ENCODE assay signal across 2 fruit fly cellular contexts in the genomic region with DNA sequence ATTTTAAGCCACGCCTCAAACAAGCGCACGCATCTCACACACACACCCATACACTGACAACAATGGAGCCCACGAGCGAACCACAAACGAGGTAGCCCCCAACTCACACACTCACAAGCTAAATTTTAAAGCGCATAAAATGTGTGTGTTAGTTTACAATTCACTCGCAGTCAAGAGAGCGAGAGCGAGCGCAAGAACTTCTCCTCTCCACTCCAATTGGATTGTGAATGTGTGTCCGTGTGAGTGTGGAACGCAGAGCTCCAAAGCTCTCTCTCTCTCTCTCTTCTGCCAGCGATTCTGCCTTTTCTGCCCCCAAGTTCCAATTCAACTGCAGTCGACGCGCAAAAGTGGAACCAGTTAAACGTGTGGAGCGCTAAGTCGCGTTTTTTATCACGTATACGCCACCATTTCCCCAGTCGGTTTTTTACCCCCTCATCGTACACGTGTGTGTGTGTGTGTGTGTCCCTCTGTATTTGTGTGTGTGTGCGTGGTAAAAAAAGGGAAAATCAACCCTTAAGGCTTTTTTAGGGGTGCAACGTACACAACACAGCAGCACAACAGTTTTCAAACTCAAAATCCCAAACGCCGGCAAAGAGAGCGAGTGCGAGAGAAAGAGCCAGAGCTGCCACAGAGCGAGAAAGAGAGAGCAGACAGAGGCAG.
TF ChIP-seq lines count a peak whose summit lies in the region.

No protein-coding gene starts in this region.

TF ChIP-seq in whole organism, embryonic, 481 proteins besides CTCF, POLR2A, EP300 and RAD21 (continued from another document and continues in another):
- TF ChIP-seq CoRest (tag; optimal IDR thresholded peaks at IDR 0.05; lab: Kevin White, UChicago) (peak; percentile 11), Adf1 (GFP tag; IDR thresholded peaks at IDR 0.05; lab: Robert Waterston, UW) (peak; percentile 63), oc (tag; optimal IDR thresholded peaks at IDR 0.05; lab: Kevin White, UChicago) (peak; percentile 3), CG11504 (tag; optimal IDR thresholded peaks at IDR 0.05; lab: Kevin White, UChicago) (peak; percentile 13), ab (GFP tag; optimal IDR thresholded peaks at IDR 0.05; lab: Kevin White, UChicago) (no peak), abd-A (tag; optimal IDR thresholded peaks at IDR 0.05; lab: Kevin White, UChicago) (peak; percentile 73), z (GFP tag; IDR thresholded peaks at IDR 0.05; lab: Robert Waterston, UW) (peak; percentile 62; the same call in 2 of the 3 replicates), Atf6 (GFP tag; IDR thresholded peaks at IDR 0.05; lab: Robert Waterston, UW) (peak; percentile 15; the same call in 1 of the 2 replicates), Gug (GFP tag; IDR thresholded peaks at IDR 0.05; lab: Robert Waterston, UW) (no peak), chinmo (GFP tag; IDR thresholded peaks at IDR 0.05; lab: Robert Waterston, UW; ENCODE audit: partially characterized antibody) (peak; percentile 99), yki (optimal IDR thresholded peaks at IDR 0.05; lab: Kevin White, UChicago) (peak; percentile 82), Kr (GFP tag; optimal IDR thresholded peaks at IDR 0.05; lab: Kevin White, UChicago) (peak; percentile 53), CG15479 (GFP tag; optimal IDR thresholded peaks at IDR 0.05; lab: Kevin White, UChicago) (peak; percentile 52), ken (GFP tag; IDR thresholded peaks at IDR 0.05; lab: Robert Waterston, UW) (no peak), sens (GFP tag; lab: Kevin White, UChicago) (peak; percentile 44), en (GFP tag; optimal IDR thresholded peaks at IDR 0.05; lab: Kevin White, UChicago) (no peak), CHES-1-like (GFP tag; optimal IDR thresholded peaks at IDR 0.05; lab: Kevin White, UChicago) (no peak), lbe (GFP tag; optimal IDR thresholded peaks at IDR 0.05; lab: Kevin White, UChicago) (peak; percentile 13), tna (GFP tag; IDR thresholded peaks at IDR 0.05; lab: Robert Waterston, UW; ENCODE audit: partially characterized antibody) (no peak), CG12071 (GFP tag; optimal IDR thresholded peaks at IDR 0.05; lab: Kevin White, UChicago) (peak; percentile 1), CG2129 (GFP tag; IDR thresholded peaks at IDR 0.05; lab: Robert Waterston, UW; ENCODE audit: partially characterized antibody) (no peak), ranshi (GFP tag; IDR thresholded peaks at IDR 0.05; lab: Robert Waterston, UW) (no peak), chm (GFP tag; IDR thresholded peaks at IDR 0.05; lab: Robert Waterston, UW) (peak; percentile 22; the same call in 1 of the 2 replicates), CG11093 (GFP tag; IDR thresholded peaks at IDR 0.05; lab: Robert Waterston, UW) (no peak), CG8478 (optimal IDR thresholded peaks at IDR 0.05; lab: Kevin White, UChicago) (peak; percentile 82), CG14014 (GFP tag; IDR thresholded peaks at IDR 0.05; lab: Robert Waterston, UW) (0 out of 2 replicates have a peak, but pooled peaks have one; percentile 5), Nf-YC (tag; optimal IDR thresholded peaks at IDR 0.05; lab: Kevin White, UChicago) (peak; percentile 99), CG3163 (GFP tag; optimal IDR thresholded peaks at IDR 0.05; lab: Kevin White, UChicago) (peak; percentile 5), CG13287 (GFP tag; IDR thresholded peaks at IDR 0.05; lab: Robert Waterston, UW; ENCODE audit: partially characterized antibody) (peak; percentile 42), Eip74EF (GFP tag; optimal IDR thresholded peaks at IDR 0.05; lab: Kevin White, UChicago) (peak in 1 of 2 experiments; percentile 6), CG14050 (GFP tag; IDR thresholded peaks at IDR 0.05; lab: Robert Waterston, UW) (no peak), kah (GFP tag; optimal IDR thresholded peaks at IDR 0.05; lab: Kevin White, UChicago) (no peak), CG34376 (GFP tag; optimal IDR thresholded peaks at IDR 0.05; lab: Kevin White, UChicago) (peak; percentile 10), zen2 (GFP tag; IDR thresholded peaks at IDR 0.05; lab: Robert Waterston, UW; ENCODE audit: partially characterized antibody) (peak; percentile 39; the same call in 2 of the 3 replicates), cg (GFP tag; optimal IDR thresholded peaks at IDR 0.05; lab: Kevin White, UChicago) (peak; percentile 99), CG1832 (GFP tag; optimal IDR thresholded peaks at IDR 0.05; lab: Kevin White, UChicago) (peak; percentile 84), amos (GFP tag; IDR thresholded peaks at IDR 0.05; lab: Robert Waterston, UW; ENCODE audit: partially characterized antibody) (peak; percentile 20; the same call in 1 of the 2 replicates), Nf-YB (GFP tag; optimal IDR thresholded peaks at IDR 0.05; lab: Kevin White, UChicago) (peak; percentile 99), CG10321 (GFP tag; IDR thresholded peaks at IDR 0.05; lab: Robert Waterston, UW) (peak; percentile 49; the same call in 1 of the 2 replicates), Side (GFP tag; optimal IDR thresholded peaks at IDR 0.05; lab: Kevin White, UChicago) (no peak), lilli (GFP tag; optimal IDR thresholded peaks at IDR 0.05; lab: Kevin White, UChicago) (no peak), MTF-1 (GFP tag; optimal IDR thresholded peaks at IDR 0.05; lab: Kevin White, UChicago; ENCODE audit: borderline replicate concordance) (no peak), CG11695 (GFP tag; IDR thresholded peaks at IDR 0.05; lab: Robert Waterston, UW) (no peak), grau (tag; optimal IDR thresholded peaks at IDR 0.05; lab: Kevin White, UChicago) (no peak), MBD-R2 (GFP tag; IDR thresholded peaks at IDR 0.05; lab: Robert Waterston, UW) (no peak), H2.0 (GFP tag; IDR thresholded peaks at IDR 0.05; lab: Robert Waterston, UW) (no peak), gro (GFP tag; optimal IDR thresholded peaks at IDR 0.05; lab: Kevin White, UChicago) (no peak), seq (GFP tag; IDR thresholded peaks at IDR 0.05; lab: Robert Waterston, UW) (peak; percentile 83), CG34422 (GFP tag; IDR thresholded peaks at IDR 0.05; lab: Robert Waterston, UW) (no peak), Trl (optimal IDR thresholded peaks at IDR 0.05; lab: Kevin White, UChicago) (peak; percentile 98), Trl (GFP tag; optimal IDR thresholded peaks at IDR 0.05; lab: Kevin White, UChicago) (peak; percentile 37), ci (GFP tag; IDR thresholded peaks at IDR 0.05; lab: Robert Waterston, UW) (0 out of 3 replicates have a peak, but pooled peaks have one; percentile 24), gsb (GFP tag; IDR thresholded peaks at IDR 0.05; lab: Robert Waterston, UW) (no peak), rib (GFP tag; IDR thresholded peaks at IDR 0.05; lab: Robert Waterston, UW) (no peak), Mrtf (GFP tag; IDR thresholded peaks at IDR 0.05; lab: Robert Waterston, UW) (no peak), nerfin-1 (tag; optimal IDR thresholded peaks at IDR 0.05; lab: Kevin White, UChicago) (peak; percentile 26), CG7372 (GFP tag; IDR thresholded peaks at IDR 0.05; lab: Robert Waterston, UW) (peak; percentile 78), E2f2 (GFP tag; IDR thresholded peaks at IDR 0.05; lab: Robert Waterston, UW) (no peak), bowl (GFP tag; IDR thresholded peaks at IDR 0.05; lab: Robert Waterston, UW) (peak; percentile 30; the same call in 1 of the 2 replicates), Drgx (GFP tag; IDR thresholded peaks at IDR 0.05; lab: Robert Waterston, UW) (peak; percentile 16; the same call in 1 of the 2 replicates)

TF ChIP-seq in whole organism, prepupa, 60 proteins besides CTCF, POLR2A, EP300 and RAD21 (continued from another document):
- TF ChIP-seq eg (GFP tag; IDR thresholded peaks at IDR 0.05; lab: Robert Waterston, UW) (no peak), Eip75B (GFP tag; optimal IDR thresholded peaks at IDR 0.05; lab: Kevin White, UChicago) (no peak), vri (GFP tag; optimal IDR thresholded peaks at IDR 0.05; lab: Kevin White, UChicago) (peak; percentile 14), lz (GFP tag; optimal IDR thresholded peaks at IDR 0.05; lab: Kevin White, UChicago) (no peak), CG10631 (GFP tag; optimal IDR thresholded peaks at IDR 0.05; lab: Kevin White, UChicago) (no peak), Smox (GFP tag; optimal IDR thresholded peaks at IDR 0.05; lab: Kevin White, UChicago) (no peak), ss (GFP tag; optimal IDR thresholded peaks at IDR 0.05; lab: Kevin White, UChicago) (no peak), Hr4 (GFP tag; optimal IDR thresholded peaks at IDR 0.05; lab: Kevin White, UChicago) (no peak), CG1621 (tag; optimal IDR thresholded peaks at IDR 0.05; lab: Kevin White, UChicago) (no peak), svp (GFP tag; lab: Kevin White, UChicago) (no peak), esn (GFP tag; optimal IDR thresholded peaks at IDR 0.05; lab: Kevin White, UChicago) (peak; percentile 18), CG6792 (GFP tag; optimal IDR thresholded peaks at IDR 0.05; lab: Kevin White, UChicago) (no peak), Blimp-1 (GFP tag; optimal IDR thresholded peaks at IDR 0.05; lab: Kevin White, UChicago) (no peak), OdsH (GFP tag; optimal IDR thresholded peaks at IDR 0.05; lab: Kevin White, UChicago) (no peak), CG3032 (tag; optimal IDR thresholded peaks at IDR 0.05; lab: Kevin White, UChicago) (no peak), CG10669 (GFP tag; optimal IDR thresholded peaks at IDR 0.05; lab: Kevin White, UChicago) (no peak), CG6276 (GFP tag; optimal IDR thresholded peaks at IDR 0.05; lab: Kevin White, UChicago) (peak; percentile 74), CG11902 (GFP tag; optimal IDR thresholded peaks at IDR 0.05; lab: Kevin White, UChicago) (no peak), fkh (GFP tag; optimal IDR thresholded peaks at IDR 0.05; lab: Kevin White, UChicago) (peak; percentile 23), CG32006 (GFP tag; optimal IDR thresholded peaks at IDR 0.05; lab: Kevin White, UChicago) (no peak), CG11294 (GFP tag; IDR thresholded peaks at IDR 0.05; lab: Robert Waterston, UW) (no peak), Ets21C (GFP tag; optimal IDR thresholded peaks at IDR 0.05; lab: Kevin White, UChicago) (no peak), CG7368 (GFP tag; optimal IDR thresholded peaks at IDR 0.05; lab: Kevin White, UChicago) (no peak), CG34406 (GFP tag; optimal IDR thresholded peaks at IDR 0.05; lab: Kevin White, UChicago) (no peak), pdm3 (GFP tag; optimal IDR thresholded peaks at IDR 0.05; lab: Kevin White, UChicago) (no peak), CG8119 (GFP tag; IDR thresholded peaks at IDR 0.05; lab: Robert Waterston, UW) (no peak), CG9139 (GFP tag; optimal IDR thresholded peaks at IDR 0.05; lab: Kevin White, UChicago) (no peak), CG11762 (GFP tag; optimal IDR thresholded peaks at IDR 0.05; lab: Kevin White, UChicago; ENCODE audit: insufficient read depth) (no peak), Sox102F (GFP tag; optimal IDR thresholded peaks at IDR 0.05; lab: Kevin White, UChicago) (no peak), CG8319 (GFP tag; optimal IDR thresholded peaks at IDR 0.05; lab: Kevin White, UChicago) (no peak), CG15336 (GFP tag; IDR thresholded peaks at IDR 0.05; lab: Robert Waterston, UW) (no peak), CG4318 (GFP tag; optimal IDR thresholded peaks at IDR 0.05; lab: Kevin White, UChicago) (no peak), spab (GFP tag; optimal IDR thresholded peaks at IDR 0.05; lab: Kevin White, UChicago) (no peak), achi (GFP tag; optimal IDR thresholded peaks at IDR 0.05; lab: Kevin White, UChicago) (no peak), fd59A (GFP tag; optimal IDR thresholded peaks at IDR 0.05; lab: Kevin White, UChicago) (no peak), CG16779 (tag; optimal IDR thresholded peaks at IDR 0.05; lab: Kevin White, UChicago) (no peak), dac (GFP tag; optimal IDR thresholded peaks at IDR 0.05; lab: Kevin White, UChicago) (no peak), CG6808 (GFP tag; optimal IDR thresholded peaks at IDR 0.05; lab: Kevin White, UChicago) (no peak), topi (GFP tag; optimal IDR thresholded peaks at IDR 0.05; lab: Kevin White, UChicago) (no peak), CG6163 (GFP tag; IDR thresholded peaks at IDR 0.05; lab: Robert Waterston, UW) (0 out of 3 replicates have a peak, but pooled peaks have one; percentile 16), Ets96B (tag; optimal IDR thresholded peaks at IDR 0.05; lab: Kevin White, UChicago) (no peak)
